Worm (Caenorhabditis elegans) whole organism, mixed stage, embryonic: ENCODE results near the gene Y49F6A.5.

Experiments
- M03D4.4 ChIP-seq: sonication (generic microtip); optimal IDR thresholded peaks from 2 replicates; lab custom pipeline; 2017; ENCODE audit warnings: mild to moderate bottlenecking, missing genetic modification characterization, missing compliant biosample characterization
- bed-3 ChIP-seq: fragments of 200-800 bp; sonication (Bioruptor generic); optimal IDR thresholded peaks from 3 replicates; lab custom pipeline; 2018; ENCODE audit warnings: mild to moderate bottlenecking, missing genetic modification characterization, moderate library complexity, missing compliant biosample characterization
- blmp-1 ChIP-seq: fragments of 150-350 bp; optimal IDR thresholded peaks from 2 replicates; lab custom pipeline; 2014; ENCODE audit warnings: missing biosample characterization, missing genetic modification characterization
- ceh-39 ChIP-seq: fragments of 150-350 bp; optimal IDR thresholded peaks from 2 replicates; lab custom pipeline; 2014; ENCODE audit warnings: missing biosample characterization, missing genetic modification characterization
- ceh-43 ChIP-seq: fragments of 200-800 bp; sonication (Bioruptor generic); optimal IDR thresholded peaks from 2 replicates; lab custom pipeline; 2018; ENCODE audit warnings: mild to moderate bottlenecking, missing genetic modification characterization, moderate library complexity, missing compliant biosample characterization
- ceh-83 ChIP-seq: fragments of 200-800 bp; sonication (Bioruptor generic); optimal IDR thresholded peaks from 2 replicates; lab custom pipeline; 2018; ENCODE audit warnings: mild to moderate bottlenecking, missing genetic modification characterization, missing compliant biosample characterization
- ces-1 ChIP-seq: fragments of 150-350 bp; optimal IDR thresholded peaks from 2 replicates; lab custom pipeline; 2014; ENCODE audit warnings: missing biosample characterization, missing genetic modification reagents, missing genetic modification characterization
- cnd-1 ChIP-seq: fragments of 200-800 bp; sonication (Bioruptor generic); optimal IDR thresholded peaks from 2 replicates; lab custom pipeline; 2018; ENCODE audit warnings: mild to moderate bottlenecking, missing genetic modification characterization, missing compliant biosample characterization
- drap-1 ChIP-seq: fragments of 200-800 bp; sonication (Bioruptor generic); optimal IDR thresholded peaks from 3 replicates; lab custom pipeline; 2018; ENCODE audit warnings: mild to moderate bottlenecking, missing genetic modification characterization, missing compliant biosample characterization
- elt-1 ChIP-seq: sonication (generic microtip); optimal IDR thresholded peaks from 2 replicates; lab custom pipeline; 2017; ENCODE audit warnings: missing genetic modification characterization, mild to moderate bottlenecking, missing compliant biosample characterization, antibody characterized with exemption, moderate library complexity, borderline replicate concordance; ENCODE audit not compliant: insufficient read depth
- hlh-1 ChIP-seq: fragments of 150-350 bp; optimal IDR thresholded peaks from 2 replicates; lab custom pipeline; 2014; ENCODE audit warnings: missing biosample characterization, missing genetic modification reagents, missing genetic modification characterization
- lin-13 ChIP-seq: fragments of 150-350 bp; optimal IDR thresholded peaks from 2 replicates; lab custom pipeline; 2014; ENCODE audit warnings: missing biosample characterization, missing genetic modification characterization
- lin-32 ChIP-seq: fragments of 200-800 bp; sonication (Bioruptor generic); optimal IDR thresholded peaks from 2 replicates; lab custom pipeline; 2018; ENCODE audit warnings: mild to moderate bottlenecking, missing genetic modification characterization, missing compliant biosample characterization
- lsy-2 ChIP-seq: fragments of 150-350 bp; optimal IDR thresholded peaks from 2 replicates; lab custom pipeline; 2014; ENCODE audit warnings: missing biosample characterization, missing genetic modification characterization
- mab-5 ChIP-seq: fragments of 150-350 bp; optimal IDR thresholded peaks from 2 replicates; lab custom pipeline; 2014; ENCODE audit warnings: missing biosample characterization, missing genetic modification characterization
- mep-1 ChIP-seq: fragments of 150-350 bp; optimal IDR thresholded peaks from 2 replicates; lab custom pipeline; 2017; ENCODE audit warnings: missing biosample characterization, missing genetic modification reagents, missing genetic modification characterization, inconsistent platforms
- mls-2 ChIP-seq: sonication (generic microtip); optimal IDR thresholded peaks from 2 replicates; lab custom pipeline; 2016; ENCODE audit warnings: mild to moderate bottlenecking, missing genetic modification characterization, moderate library complexity, missing compliant biosample characterization
- nhr-12 ChIP-seq: fragments of 150-350 bp; optimal IDR thresholded peaks from 2 replicates; lab custom pipeline; 2014; ENCODE audit warnings: missing biosample characterization, missing genetic modification characterization
- nhr-2 ChIP-seq: fragments of 150-350 bp; optimal IDR thresholded peaks from 2 replicates; lab custom pipeline; 2014; ENCODE audit warnings: missing biosample characterization, missing genetic modification characterization
- nhr-237 ChIP-seq: fragments of 150-350 bp; optimal IDR thresholded peaks from 2 replicates; lab custom pipeline; 2014; ENCODE audit warnings: missing biosample characterization, missing genetic modification characterization
- nhr-28 ChIP-seq: fragments of 150-350 bp; optimal IDR thresholded peaks from 2 replicates; lab custom pipeline; 2014; ENCODE audit warnings: missing biosample characterization, missing genetic modification characterization
- nhr-76 ChIP-seq: sonication (generic microtip); optimal IDR thresholded peaks from 2 replicates; lab custom pipeline; 2017; ENCODE audit warnings: missing biosample characterization, missing genetic modification characterization
- pha-4 ChIP-seq: fragments of 150-350 bp; optimal IDR thresholded peaks from 2 replicates; lab custom pipeline; 2018; ENCODE audit warnings: missing biosample characterization, missing genetic modification reagents, missing genetic modification characterization
- sem-2 ChIP-seq: fragments of 200-800 bp; sonication (Bioruptor generic); optimal IDR thresholded peaks from 2 replicates; lab custom pipeline; 2018; ENCODE audit warnings: mild to moderate bottlenecking, missing genetic modification characterization, missing compliant biosample characterization
- sptf-1 ChIP-seq: sonication (generic microtip); optimal IDR thresholded peaks from 2 replicates; lab custom pipeline; 2017; ENCODE audit warnings: mild to moderate bottlenecking, missing genetic modification characterization, moderate library complexity, missing compliant biosample characterization
- unc-120 ChIP-seq: sonication (generic microtip); optimal IDR thresholded peaks from 2 replicates; lab custom pipeline; 2017; ENCODE audit warnings: missing genetic modification characterization, missing compliant biosample characterization; ENCODE audit not compliant: poor library complexity, severe bottlenecking
- unc-39 ChIP-seq: fragments of 150-350 bp; optimal IDR thresholded peaks from 2 replicates; lab custom pipeline; 2014; ENCODE audit warnings: missing biosample characterization, missing genetic modification characterization
- unc-62 ChIP-seq: fragments of 150-350 bp; optimal IDR thresholded peaks from 2 replicates; lab custom pipeline; 2014; ENCODE audit warnings: missing biosample characterization, missing genetic modification reagents, missing genetic modification characterization
- zip-8 ChIP-seq: fragments of 150-350 bp; optimal IDR thresholded peaks from 2 replicates; lab custom pipeline; 2014; ENCODE audit warnings: missing biosample characterization, missing genetic modification characterization
- ztf-11 ChIP-seq: fragments of 150-350 bp; optimal IDR thresholded peaks from 2 replicates; lab custom pipeline; 2014; ENCODE audit warnings: missing biosample characterization, missing genetic modification characterization

Y49F6A.5 gene

DNA sequence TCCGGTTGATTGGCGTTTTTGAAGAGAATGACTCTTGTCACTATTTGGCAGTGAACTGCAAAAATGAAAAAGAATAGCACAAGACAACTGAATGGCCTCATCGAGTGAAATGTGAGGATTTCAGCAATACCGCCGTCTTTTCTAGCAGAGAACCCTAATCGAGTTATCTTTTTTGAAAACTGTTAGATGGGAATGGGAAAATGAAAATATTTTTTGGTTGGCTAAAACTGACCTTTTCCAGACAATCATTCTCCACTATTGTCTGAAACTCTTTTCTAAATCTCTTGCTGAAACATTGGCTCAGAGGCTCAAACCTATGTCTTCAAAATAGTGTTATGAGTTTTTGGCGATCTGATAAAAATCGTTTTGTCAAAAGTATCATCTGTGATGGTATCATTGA lies 30.5 kb upstream of the Y49F6A.5 start, which contains the start of gene M151.10:
Gene M151.10, minus strand, starts transcription at position 101 of the 400 bp plus-strand sequence.
- no peak for TF ChIP-seq nhr-76 (tag; lab: Kevin White, UChicago)
- TF ChIP-seq cnd-1 (tag; lab: Kevin White, UChicago): no peak
- TF ChIP-seq sem-2 (GFP tag; lab: Kevin White, UChicago): no peak
- TF ChIP-seq sptf-1 (tag; lab: Kevin White, UChicago): no peak
- no peak for TF ChIP-seq ceh-43
- TF ChIP-seq nhr-237 (tag; lab: Kevin White, UChicago): no peak
- no peak for TF ChIP-seq zip-8 (tag; lab: Kevin White, UChicago)
- TF ChIP-seq nhr-28 (tag; lab: Kevin White, UChicago): no peak
- TF ChIP-seq nhr-2 (tag; lab: Kevin White, UChicago): no peak
- no peak for TF ChIP-seq M03D4.4
- no peak for TF ChIP-seq hlh-1 (tag; lab: Kevin White, UChicago)
- no peak for TF ChIP-seq bed-3 (GFP tag; lab: Kevin White, UChicago)

DNA sequence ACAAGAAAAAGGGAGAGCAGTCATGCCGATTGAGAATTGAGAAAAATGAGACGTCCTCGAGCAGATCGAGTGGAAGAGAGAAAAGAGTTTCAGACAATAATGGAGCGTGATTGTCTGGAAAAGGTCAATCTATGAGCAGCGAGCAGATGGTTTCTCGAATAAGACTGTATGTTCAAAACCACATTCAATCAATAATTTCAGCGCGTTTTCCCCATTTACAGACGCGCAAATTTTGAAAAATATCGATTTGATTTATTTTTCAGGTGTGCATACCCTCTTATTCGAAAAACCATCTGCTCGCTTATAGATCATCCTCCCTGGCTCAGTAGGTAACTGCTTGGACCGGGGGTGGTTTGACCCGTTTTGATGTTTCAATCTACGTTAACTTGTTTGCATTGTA lies 29.6 kb upstream of the Y49F6A.5 start, which contains the start of gene fbxb-31:
Gene fbxb-31, minus strand, starts transcription at position 101 of the 400 bp plus-strand sequence.
- no peak for TF ChIP-seq nhr-2 (tag; lab: Kevin White, UChicago)
- TF ChIP-seq mab-5 (tag; lab: Kevin White, UChicago): no peak
- TF ChIP-seq lsy-2 (tag; lab: Kevin White, UChicago): no peak
- TF ChIP-seq cnd-1 (tag; lab: Kevin White, UChicago): no peak
- no peak for TF ChIP-seq lin-13 (tag; lab: Kevin White, UChicago)
- no peak for TF ChIP-seq unc-62 (GFP tag; lab: Kevin White, UChicago)
- no peak for TF ChIP-seq nhr-76 (tag; lab: Kevin White, UChicago)
- TF ChIP-seq unc-120: no peak
- no peak for TF ChIP-seq ceh-83 (GFP tag; lab: Kevin White, UChicago)
- no peak for TF ChIP-seq ces-1 (GFP tag; lab: Kevin White, UChicago)
- TF ChIP-seq nhr-28 (tag; lab: Kevin White, UChicago): no peak
- TF ChIP-seq ceh-39 (tag; lab: Kevin White, UChicago): no peak
- no peak for TF ChIP-seq pha-4 (tag; lab: Kevin White, UChicago)
- TF ChIP-seq, all 35 proteins: peak for 0

DNA sequence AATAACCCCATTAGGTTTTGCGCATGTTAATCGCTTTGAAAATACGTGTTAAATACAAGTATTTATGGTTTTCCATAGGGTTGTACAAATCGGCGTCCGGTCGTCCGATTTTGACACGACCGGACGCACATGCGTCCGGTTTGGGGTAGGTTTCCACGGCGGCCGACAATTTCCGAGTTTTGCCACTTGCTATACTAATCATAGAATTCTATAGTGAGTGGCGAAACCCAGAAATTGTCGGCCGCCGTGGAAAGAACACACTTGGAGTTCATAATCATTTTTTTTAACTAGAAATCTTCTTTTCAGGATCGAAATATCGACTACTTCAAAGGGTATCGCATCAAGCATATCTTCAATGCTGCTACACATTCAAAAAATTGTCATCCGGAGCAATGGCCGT lies 25.1 kb upstream of the Y49F6A.5 start:
- TF ChIP-seq ceh-83 (GFP tag; lab: Kevin White, UChicago) (no peak), unc-120 (no peak), ztf-11 (tag; lab: Kevin White, UChicago) (no peak), blmp-1 (no peak), hlh-1 (tag; lab: Kevin White, UChicago) (no peak), M03D4.4 (no peak), unc-39 (tag; lab: Kevin White, UChicago) (no peak), zip-8 (tag; lab: Kevin White, UChicago) (no peak), cnd-1 (tag; lab: Kevin White, UChicago) (no peak), ceh-43 (no peak), unc-62 (GFP tag; lab: Kevin White, UChicago) (no peak), drap-1 (GFP tag; lab: Kevin White, UChicago) (no peak)
- TF ChIP-seq, all 35 proteins: peak for 0

DNA sequence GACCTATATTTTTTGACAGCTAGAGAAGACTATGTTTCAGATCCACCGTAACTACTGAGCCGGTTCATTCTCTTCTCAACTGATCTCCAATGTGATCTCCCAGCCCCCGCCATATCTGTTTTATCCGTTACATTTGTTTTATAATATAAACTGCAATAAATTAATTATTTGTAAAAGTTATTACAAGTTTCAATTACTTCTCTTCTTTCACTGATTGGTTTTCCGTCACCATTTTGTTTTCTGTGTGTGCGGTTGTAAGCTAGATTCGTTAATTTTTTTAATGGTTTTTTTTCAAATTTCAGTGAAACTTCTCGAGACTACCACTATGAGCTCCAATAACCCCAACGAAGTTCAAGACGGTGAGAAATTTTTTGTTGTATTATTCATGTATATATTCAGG lies 21.1 kb upstream of the Y49F6A.5 start, which contains the start of gene M151.2:
Gene M151.2, plus strand, starts transcription at position 301 of the 400 bp plus-strand sequence.
- TF ChIP-seq unc-39 (tag; lab: Kevin White, UChicago): no peak
- no peak for TF ChIP-seq mls-2 (tag; lab: Kevin White, UChicago)
- no peak for TF ChIP-seq bed-3 (GFP tag; lab: Kevin White, UChicago)
- no peak for TF ChIP-seq cnd-1 (tag; lab: Kevin White, UChicago)
- TF ChIP-seq nhr-12 (tag; lab: Kevin White, UChicago): no peak
- no peak for TF ChIP-seq ceh-43
- no peak for TF ChIP-seq mep-1
- TF ChIP-seq M03D4.4: no peak
- TF ChIP-seq pha-4 (tag; lab: Kevin White, UChicago): no peak
- TF ChIP-seq unc-62 (GFP tag; lab: Kevin White, UChicago): no peak
- no peak for TF ChIP-seq unc-120
- TF ChIP-seq elt-1 (tag; lab: Kevin White, UChicago): no peak
- no peak for TF ChIP-seq lin-32 (GFP tag; lab: Kevin White, UChicago)
- no peak for TF ChIP-seq sem-2 (GFP tag; lab: Kevin White, UChicago)
- TF ChIP-seq nhr-237 (tag; lab: Kevin White, UChicago): no peak
- no peak for TF ChIP-seq hlh-1 (tag; lab: Kevin White, UChicago)
- no peak for TF ChIP-seq ztf-11 (tag; lab: Kevin White, UChicago)
- no peak for TF ChIP-seq lin-13 (tag; lab: Kevin White, UChicago)
- no peak for TF ChIP-seq ceh-83 (GFP tag; lab: Kevin White, UChicago)
